Worm (Caenorhabditis elegans): ENCODE results near the gene srh-308.

- no peak for TF ChIP-seq Y22D7AL.16 (tag; optimal IDR thresholded peaks at IDR 0.05)
- no peak for TF ChIP-seq ceh-31 (tag; optimal IDR thresholded peaks at IDR 0.05)
- TF ChIP-seq elt-4 (tag; optimal IDR thresholded peaks at IDR 0.05): no peak
- TF ChIP-seq nhr-11 (tag; optimal IDR thresholded peaks at IDR 0.05): no peak
- no peak for TF ChIP-seq lin-11 (tag; optimal IDR thresholded peaks at IDR 0.05)
- no peak for TF ChIP-seq ets-4 (tag; optimal IDR thresholded peaks at IDR 0.05)
- TF ChIP-seq unc-55 (GFP tag; optimal IDR thresholded peaks at IDR 0.05): no peak
- TF ChIP-seq ama-1 (optimal IDR thresholded peaks at IDR 0.05): no peak
- no peak for TF ChIP-seq ceh-9 (tag; optimal IDR thresholded peaks at IDR 0.05)
- TF ChIP-seq npax-4 (tag; optimal IDR thresholded peaks at IDR 0.05): no peak
- TF ChIP-seq sox-4 (tag; optimal IDR thresholded peaks at IDR 0.05): no peak
- TF ChIP-seq sox-2 (GFP tag; IDR thresholded peaks at IDR 0.05): no peak
Observed at ce11 chrV:14026194-14026593, 8.8 kb upstream of the srh-308 start, which contains the start of gene T08G5.2.
